Worm (Caenorhabditis elegans) whole organism, early embryonic: ENCODE results near the gene col-185.

ENCODE experiments used
- B0310.2 ChIP-seq: sonication (generic microtip); optimal IDR thresholded peaks from 2 replicates; lab custom pipeline; 2016; ENCODE audit warnings: mild to moderate bottlenecking, missing genetic modification characterization, missing compliant biosample characterization
- F13C5.2 ChIP-seq: sonication (generic microtip); optimal IDR thresholded peaks from 2 replicates; lab custom pipeline; 2017; ENCODE audit warnings: mild to moderate bottlenecking, missing genetic modification characterization, inconsistent platforms, missing compliant biosample characterization
- aly-1 ChIP-seq: sonication (generic microtip); optimal IDR thresholded peaks from 2 replicates; lab custom pipeline; 2016; ENCODE audit warnings: missing genetic modification characterization, missing compliant biosample characterization
- ama-1 ChIP-seq: fragments of 150-350 bp; optimal IDR thresholded peaks from 2 replicates; lab custom pipeline; 2014
- ceh-13 ChIP-seq: fragments of 200-800 bp; sonication (Bioruptor generic); optimal IDR thresholded peaks from 2 replicates; lab custom pipeline; 2018; ENCODE audit warnings: mild to moderate bottlenecking, missing genetic modification characterization, missing compliant biosample characterization
- ceh-36 ChIP-seq: sonication (generic microtip); optimal IDR thresholded peaks from 2 replicates; lab custom pipeline; 2016; ENCODE audit warnings: missing genetic modification characterization, inconsistent platforms, missing compliant biosample characterization
- ets-7 ChIP-seq: sonication (generic microtip); optimal IDR thresholded peaks from 2 replicates; lab custom pipeline; 2016; ENCODE audit warnings: missing genotype, missing genetic modification characterization, missing compliant biosample characterization
- flt-1 ChIP-seq: fragments of 200-800 bp; sonication (Bioruptor generic); IDR thresholded peaks from 2 replicates; pipeline ENCODE4 v1.3.6; 2022; ENCODE audit warnings: missing genetic modification characterization, missing compliant biosample characterization
- hmbx-1 ChIP-seq: sonication (generic microtip); optimal IDR thresholded peaks from 2 replicates; lab custom pipeline; 2016; ENCODE audit warnings: mild to moderate bottlenecking, missing genetic modification characterization, missing compliant biosample characterization
- hmg-4 ChIP-seq: fragments of 200-800 bp; sonication (Bioruptor generic); optimal IDR thresholded peaks from 2 replicates; lab custom pipeline; 2018; ENCODE audit warnings: mild to moderate bottlenecking, missing genetic modification characterization, missing compliant biosample characterization
- hnd-1 ChIP-seq: sonication (generic microtip); optimal IDR thresholded peaks from 2 replicates; lab custom pipeline; 2016; ENCODE audit warnings: missing genetic modification characterization, missing compliant biosample characterization
- pes-1 ChIP-seq: fragments of 200-800 bp; sonication (Bioruptor generic); IDR thresholded peaks from 2 replicates; pipeline ENCODE4 v1.3.6; 2022; ENCODE audit warnings: missing genetic modification reagents, missing genetic modification characterization, missing compliant biosample characterization
- scrt-1 ChIP-seq: fragments of 200-800 bp; sonication (Bioruptor generic); IDR thresholded peaks from 2 replicates; pipeline ENCODE4 v1.3.6; 2022; ENCODE audit warnings: missing genetic modification characterization, missing compliant biosample characterization
- sea-1 ChIP-seq: fragments of 200-800 bp; sonication (Bioruptor generic); conservative IDR thresholded peaks from 2 replicates; pipeline ENCODE4 v1.3.6; 2022; ENCODE audit warnings: missing genetic modification characterization, missing compliant biosample characterization
- tbx-11 ChIP-seq: fragments of 200-800 bp; sonication (Bioruptor generic); IDR thresholded peaks from 2 replicates; pipeline ENCODE4 v1.3.6; 2022; ENCODE audit warnings: missing genetic modification characterization, missing compliant biosample characterization
- tbx-37 ChIP-seq: fragments of 200-800 bp; sonication (Bioruptor generic); conservative IDR thresholded peaks from 2 replicates; pipeline ENCODE4 v1.3.6; 2022; ENCODE audit warnings: missing genetic modification reagents, missing genetic modification characterization, missing compliant biosample characterization
- tra-4 ChIP-seq: sonication (generic microtip); optimal IDR thresholded peaks from 2 replicates; lab custom pipeline; 2017; ENCODE audit warnings: missing genetic modification characterization, missing compliant biosample characterization

The col-185 gene

DNA sequence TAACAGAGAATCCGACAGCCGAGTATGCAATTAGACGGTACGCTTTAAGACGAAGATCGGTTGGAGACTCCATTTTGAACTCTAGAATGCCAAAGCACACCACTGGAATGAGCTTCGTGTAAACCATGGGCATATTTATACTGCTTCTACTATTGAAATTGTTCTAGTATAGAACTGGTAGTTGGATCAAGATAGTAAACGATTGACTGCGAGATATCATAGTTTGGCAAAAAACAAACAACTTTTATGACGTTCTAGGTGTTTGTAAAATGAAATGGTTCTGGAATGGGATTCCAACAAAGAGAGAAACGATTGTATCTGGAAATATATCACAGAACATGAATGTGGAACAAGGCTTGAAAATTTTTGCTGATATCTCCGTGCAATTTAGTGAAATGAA lies at the start of gene col-185:
Gene col-185, minus strand, starts transcription at position 101 of the 400 bp plus-strand sequence.
- TF ChIP-seq pes-1 (GFP tag; lab: Robert Waterston, UW), result no peak
- no peak for TF ChIP-seq sea-1 (GFP tag; lab: Robert Waterston, UW)
- TF ChIP-seq flt-1 (GFP tag; lab: Robert Waterston, UW), result no peak
- TF ChIP-seq ets-7, result no peak
- no peak for TF ChIP-seq hmbx-1 (tag; lab: Kevin White, UChicago)
- no peak for TF ChIP-seq hmg-4 (GFP tag; lab: Kevin White, UChicago)
- no peak for TF ChIP-seq aly-1
- TF ChIP-seq tbx-37 (GFP tag; lab: Robert Waterston, UW), result no peak
- no peak for TF ChIP-seq hnd-1 (tag; lab: Kevin White, UChicago)
- no peak for TF ChIP-seq tra-4
- TF ChIP-seq ceh-36 (tag; lab: Kevin White, UChicago), result no peak
- no peak for TF ChIP-seq F13C5.2 (tag; lab: Kevin White, UChicago)
- TF ChIP-seq B0310.2 (tag; lab: Kevin White, UChicago), result no peak
- no peak for TF ChIP-seq ceh-13 (GFP tag; lab: Kevin White, UChicago)
- no peak for TF ChIP-seq scrt-1 (GFP tag; lab: Robert Waterston, UW)
- TF ChIP-seq tbx-11 (GFP tag; lab: Robert Waterston, UW), result no peak
- no peak for TF ChIP-seq ama-1

- TF ChIP-seq tbx-37 (GFP tag; lab: Robert Waterston, UW) (no peak), scrt-1 (GFP tag; lab: Robert Waterston, UW) (no peak), F13C5.2 (tag; lab: Kevin White, UChicago) (no peak), hmbx-1 (tag; lab: Kevin White, UChicago) (no peak), aly-1 (no peak), flt-1 (GFP tag; lab: Robert Waterston, UW) (no peak), tra-4 (no peak), hmg-4 (GFP tag; lab: Kevin White, UChicago) (no peak), pes-1 (GFP tag; lab: Robert Waterston, UW) (no peak), sea-1 (GFP tag; lab: Robert Waterston, UW) (no peak)
These were observed 47.8 kb upstream of the col-185 start for ce11 chrX:13558667-13559066.

DNA sequence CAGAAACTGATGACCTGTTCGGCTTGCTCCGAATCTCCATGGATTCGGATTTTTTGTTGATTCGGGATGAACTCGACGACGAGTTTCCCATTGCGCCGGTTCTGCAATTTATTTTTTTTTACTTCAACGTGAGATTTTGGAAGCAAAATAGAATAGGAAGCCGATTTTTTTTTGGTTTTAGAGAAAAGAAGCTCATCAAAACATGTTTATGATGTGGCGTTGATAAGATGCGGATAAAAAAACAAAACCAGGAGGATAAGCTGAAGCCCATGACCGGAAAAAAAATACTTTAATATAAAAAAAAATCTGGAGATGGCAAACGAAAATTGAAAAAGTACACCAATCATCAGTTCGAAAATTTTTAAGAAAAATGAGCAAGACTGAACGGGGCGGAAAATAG lies 45.2 kb upstream of the col-185 start, which contains the start of gene glb-20:
Gene glb-20, minus strand, starts transcription at position 101 of the 400 bp plus-strand sequence.
- TF ChIP-seq B0310.2 (tag; lab: Kevin White, UChicago) (no peak), scrt-1 (GFP tag; lab: Robert Waterston, UW) (no peak), hnd-1 (tag; lab: Kevin White, UChicago) (no peak), F13C5.2 (tag; lab: Kevin White, UChicago) (no peak), pes-1 (GFP tag; lab: Robert Waterston, UW) (no peak), hmg-4 (GFP tag; lab: Kevin White, UChicago) (no peak), tbx-11 (GFP tag; lab: Robert Waterston, UW) (no peak), ceh-36 (tag; lab: Kevin White, UChicago) (no peak), sea-1 (GFP tag; lab: Robert Waterston, UW) (no peak), ama-1 (no peak), tra-4 (no peak), tbx-37 (GFP tag; lab: Robert Waterston, UW) (no peak), ets-7 (no peak), aly-1 (no peak), hmbx-1 (tag; lab: Kevin White, UChicago) (no peak), ceh-13 (GFP tag; lab: Kevin White, UChicago) (no peak)

DNA sequence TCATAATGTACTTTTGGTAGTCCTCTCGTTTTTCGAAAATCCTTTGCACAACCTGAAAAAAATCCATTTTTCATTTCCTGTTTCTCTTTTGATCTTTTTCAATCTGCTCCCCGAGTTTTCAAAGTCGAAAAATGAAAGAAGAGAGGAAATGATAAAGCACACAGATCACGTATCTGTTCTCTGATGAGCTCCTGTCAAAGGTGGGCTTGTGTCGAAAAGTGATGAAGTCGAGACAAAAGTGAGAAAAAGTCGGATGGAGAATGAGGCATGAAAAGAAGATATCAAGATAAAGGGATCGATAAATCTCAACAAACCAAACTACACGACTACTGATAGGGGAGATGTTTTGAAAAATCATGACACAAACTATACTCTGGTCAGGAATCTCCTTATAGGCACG lies 44.2 kb upstream of the col-185 start:
- TF ChIP-seq scrt-1 (GFP tag; lab: Robert Waterston, UW), result no peak
- no peak for TF ChIP-seq ceh-36 (tag; lab: Kevin White, UChicago)
- TF ChIP-seq flt-1 (GFP tag; lab: Robert Waterston, UW), result no peak
- TF ChIP-seq ama-1, result no peak
- no peak for TF ChIP-seq sea-1 (GFP tag; lab: Robert Waterston, UW)
- no peak for TF ChIP-seq hnd-1 (tag; lab: Kevin White, UChicago)
- no peak for TF ChIP-seq pes-1 (GFP tag; lab: Robert Waterston, UW)
- no peak for TF ChIP-seq ceh-13 (GFP tag; lab: Kevin White, UChicago)
- no peak for TF ChIP-seq tra-4
- TF ChIP-seq aly-1, result no peak
- no peak for TF ChIP-seq tbx-37 (GFP tag; lab: Robert Waterston, UW)
- no peak for TF ChIP-seq B0310.2 (tag; lab: Kevin White, UChicago)
- no peak for TF ChIP-seq hmbx-1 (tag; lab: Kevin White, UChicago)
- TF ChIP-seq tbx-11 (GFP tag; lab: Robert Waterston, UW), result no peak
- TF ChIP-seq ets-7, result no peak
- TF ChIP-seq F13C5.2 (tag; lab: Kevin White, UChicago), result no peak
- TF ChIP-seq hmg-4 (GFP tag; lab: Kevin White, UChicago), result no peak

- TF ChIP-seq sea-1 (GFP tag; lab: Robert Waterston, UW) (no peak), F13C5.2 (tag; lab: Kevin White, UChicago) (no peak), hmbx-1 (tag; lab: Kevin White, UChicago) (no peak), tra-4 (no peak), tbx-11 (GFP tag; lab: Robert Waterston, UW) (no peak), pes-1 (GFP tag; lab: Robert Waterston, UW) (no peak), hnd-1 (tag; lab: Kevin White, UChicago) (no peak), ets-7 (no peak), scrt-1 (GFP tag; lab: Robert Waterston, UW) (no peak), ceh-13 (GFP tag; lab: Kevin White, UChicago) (no peak), tbx-37 (GFP tag; lab: Robert Waterston, UW) (no peak), flt-1 (GFP tag; lab: Robert Waterston, UW) (no peak), hmg-4 (GFP tag; lab: Kevin White, UChicago) (no peak), ama-1 (no peak), aly-1 (no peak), ceh-36 (tag; lab: Kevin White, UChicago) (no peak), B0310.2 (tag; lab: Kevin White, UChicago) (no peak)
These were observed 40.0 kb upstream of the col-185 start, which contains the start of gene odr-1 for ce11 chrX:13550890-13551289. TSS of gene odr-1 (minus strand) at chrX:13550990.

DNA sequence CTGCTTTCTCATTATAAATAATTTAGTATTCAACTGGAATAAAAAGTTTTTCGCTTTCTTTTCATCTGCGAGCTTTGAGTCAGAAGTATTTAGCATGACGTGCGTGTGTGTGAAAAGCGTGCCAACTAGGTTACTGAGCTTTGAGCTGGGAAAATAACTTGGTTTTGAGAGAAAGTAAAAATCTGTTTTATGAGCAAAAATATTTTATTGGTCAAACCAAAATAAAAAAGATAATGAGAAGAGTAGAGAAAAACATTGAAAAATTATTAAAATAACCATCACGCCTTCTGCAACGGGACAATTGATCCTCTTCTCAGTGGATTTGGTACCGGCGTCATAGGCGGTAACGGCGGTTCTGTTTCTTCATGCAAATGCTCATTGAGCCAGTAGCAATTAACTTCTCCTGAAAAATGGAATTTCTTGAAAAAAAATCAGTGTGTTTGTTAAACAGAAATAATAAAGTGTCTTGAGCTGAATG lies 33.7 kb upstream of the col-185 start:
- TF ChIP-seq tra-4 (no peak), ets-7 (no peak), hmbx-1 (tag; lab: Kevin White, UChicago) (no peak), flt-1 (GFP tag; lab: Robert Waterston, UW) (no peak), hmg-4 (GFP tag; lab: Kevin White, UChicago) (no peak), ama-1 (no peak), tbx-11 (GFP tag; lab: Robert Waterston, UW) (no peak), B0310.2 (tag; lab: Kevin White, UChicago) (no peak), F13C5.2 (tag; lab: Kevin White, UChicago) (no peak), tbx-37 (GFP tag; lab: Robert Waterston, UW) (no peak)
